Worm (Caenorhabditis elegans): ENCODE measurements around the gene pals-28.

ce11 chrIII:4401142-4401541 is 16.6 kb downstream of the pals-28 start, which contains the start of gene R07E5.15:
- TF ChIP-seq W03F9.2 (tag; optimal IDR thresholded peaks at IDR 0.05) (no peak), dao-5 (tag; optimal IDR thresholded peaks at IDR 0.05) (no peak), him-1 (tag; optimal IDR thresholded peaks at IDR 0.05) (no peak)

Data from whole organism, L4/young adult.